Worm (Caenorhabditis elegans) whole organism, young adult: ENCODE measurements around the gene C44B11.6.

ENCODE experiments used
- B0019.2 ChIP-seq: fragments of 200-800 bp; sonication (Bioruptor generic); conservative IDR thresholded peaks from 2 replicates; pipeline ENCODE4 v1.3.6; 2022; ENCODE audit warnings: missing genetic modification reagents, missing genetic modification characterization, missing compliant biosample characterization
- B0336.3 ChIP-seq: fragments of 200-800 bp; sonication (Bioruptor generic); IDR thresholded peaks from 2 replicates; pipeline ENCODE4 v1.3.6; 2022; ENCODE audit warnings: missing genetic modification characterization, missing compliant biosample characterization
- K11D2.4 ChIP-seq: fragments of 200-800 bp; sonication (Bioruptor generic); IDR thresholded peaks from 2 replicates; pipeline ENCODE4 v1.3.6; 2022; ENCODE audit warnings: missing genetic modification reagents, missing genetic modification characterization, missing compliant biosample characterization
- ama-1 ChIP-seq, 3 experiments: fragments of 150-350 bp in 1 of 3; sonication (generic microtip) in 2 of 3; optimal IDR thresholded peaks; 2 replicates each; lab custom pipeline; 2014 to 2018; ENCODE audit warnings: missing biosample characterization in 2 of 3, missing genetic modification characterization in 2 of 3, missing genetic modification reagents in 2 of 3
- bed-1 ChIP-seq: fragments of 200-800 bp; sonication (Bioruptor generic); IDR thresholded peaks from 2 replicates; pipeline ENCODE4 v1.3.6; 2022; ENCODE audit warnings: missing genetic modification reagents, missing genetic modification characterization, missing compliant biosample characterization
- dpl-1 ChIP-seq: fragments of 150-350 bp; optimal IDR thresholded peaks from 2 replicates; lab custom pipeline; 2014; ENCODE audit warnings: missing biosample characterization, missing genetic modification reagents, missing genetic modification characterization
- mel-28 ChIP-seq: sonication (generic microtip); optimal IDR thresholded peaks from 2 replicates; lab custom pipeline; 2016; ENCODE audit warnings: borderline replicate concordance, mild to moderate bottlenecking, missing genetic modification characterization, missing compliant biosample characterization
- nfya-1 ChIP-seq: sonication (generic microtip); optimal IDR thresholded peaks from 2 replicates; lab custom pipeline; 2017; ENCODE audit warnings: antibody characterized with exemption, missing compliant biosample characterization, missing genetic modification characterization, borderline replicate concordance; ENCODE audit not compliant: insufficient read depth
- pha-4 ChIP-seq: fragments of 150-350 bp; sonication (generic microtip); optimal IDR thresholded peaks from 2 replicates; lab custom pipeline; 2014; ENCODE audit warnings: missing biosample characterization, missing genetic modification reagents, missing genetic modification characterization
- rec-8 ChIP-seq, 2 experiments: sonication (generic microtip); optimal IDR thresholded peaks; 2 replicates each; lab custom pipeline; 2016; ENCODE audit warnings: mild to moderate bottlenecking in 2 of 2, missing genetic modification characterization in 2 of 2, missing genetic modification reagents in 2 of 2, missing genotype in 2 of 2, missing biosample characterization in 1 of 2, missing compliant biosample characterization in 1 of 2, moderate library complexity in 1 of 2
- sea-2 ChIP-seq: fragments of 200-800 bp; sonication (Bioruptor generic); IDR thresholded peaks from 2 replicates; pipeline ENCODE4 v1.3.6; 2022; ENCODE audit warnings: missing genetic modification characterization, missing compliant biosample characterization

- TF ChIP-seq mel-28 (tag; lab: Kevin White, UChicago) (no peak), rec-8 (tag; optimal IDR thresholded peaks at IDR 0.05; lab: Kevin White, UChicago) (no peak), dpl-1 (GFP tag; lab: Kevin White, UChicago) (no peak), B0336.3 (GFP tag; lab: Robert Waterston, UW) (no peak), bed-1 (GFP tag; lab: Robert Waterston, UW) (no peak), nfya-1 (tag; lab: Kevin White, UChicago) (no peak), K11D2.4 (no peak), sea-2 (no peak), ama-1 (optimal IDR thresholded peaks at IDR 0.05; lab: Kevin White, UChicago) (no peak), ama-1 (GFP tag; optimal IDR thresholded peaks at IDR 0.05; lab: Kevin White, UChicago) (no peak), B0019.2 (no peak), pha-4 (tag; lab: Kevin White, UChicago) (no peak)
Observed at ce11 chrIII:3165309-3165708, 12.4 kb downstream of the C44B11.6 start, which contains the start of gene R148.5.
